Fruit fly (Drosophila melanogaster) whole organism, embryonic: ENCODE results near the gene IntS4.
A peak's percentile ranks its signal among the peaks of the same experiment; 100 is the strongest.

Experiments
- CG10462 ChIP-seq: fragments of 200-800 bp; sonication (Bioruptor generic); optimal IDR thresholded peaks from 2 replicates; lab custom pipeline; 2016; ENCODE audit warnings: missing biosample characterization, missing genetic modification characterization
- CG10565 ChIP-seq: fragments of 200-800 bp; sonication (Bioruptor generic); optimal IDR thresholded peaks from 3 replicates; lab custom pipeline; 2016; ENCODE audit warnings: missing biosample characterization, mild to moderate bottlenecking, missing genetic modification characterization
- CG11247 ChIP-seq: fragments of 200-800 bp; sonication (Bioruptor generic); IDR thresholded peaks from 2 replicates; pipeline ENCODE4 v1.3.6; 2022; ENCODE audit warnings: missing biosample characterization, missing genetic modification characterization
- CG12104 ChIP-seq: fragments of 200-800 bp; sonication (Bioruptor generic); optimal IDR thresholded peaks from 3 replicates; lab custom pipeline; 2016; ENCODE audit warnings: missing biosample characterization, missing genetic modification characterization
- CG13123 ChIP-seq: fragments of 200-800 bp; sonication (Bioruptor generic); optimal IDR thresholded peaks from 2 replicates; lab custom pipeline; 2016; ENCODE audit warnings: missing biosample characterization, missing genetic modification characterization
- CG13296 ChIP-seq: fragments of 200-800 bp; sonication (Bioruptor generic); optimal IDR thresholded peaks from 3 replicates; lab custom pipeline; 2018; ENCODE audit warnings: missing biosample characterization, mild to moderate bottlenecking, missing genetic modification characterization
- CG13894 ChIP-seq: fragments of 200-800 bp; sonication (Bioruptor generic); optimal IDR thresholded peaks from 3 replicates; lab custom pipeline; 2018; ENCODE audit warnings: missing biosample characterization, mild to moderate bottlenecking, missing genetic modification characterization, moderate library complexity
- CG1529 ChIP-seq: fragments of 200-800 bp; sonication (Bioruptor generic); optimal IDR thresholded peaks from 3 replicates; lab custom pipeline; 2018; ENCODE audit warnings: missing biosample characterization, missing genetic modification characterization
- CG1647 ChIP-seq: fragments of 200-800 bp; sonication (Bioruptor generic); optimal IDR thresholded peaks from 3 replicates; lab custom pipeline; 2016; ENCODE audit warnings: missing biosample characterization, missing genetic modification characterization
- CG17612 ChIP-seq: fragments of 200-800 bp; sonication (Bioruptor generic); IDR thresholded peaks from 2 replicates; pipeline ENCODE4 v1.3.6; 2022; ENCODE audit warnings: missing biosample characterization, missing genetic modification characterization
- CG18764 ChIP-seq: fragments of 200-800 bp; sonication (Bioruptor generic); optimal IDR thresholded peaks from 3 replicates; lab custom pipeline; 2016; ENCODE audit warnings: missing biosample characterization, missing genetic modification characterization
- CG2712 ChIP-seq: fragments of 200-800 bp; optimal IDR thresholded peaks from 3 replicates; lab custom pipeline; 2019; ENCODE audit warnings: missing biosample characterization, mild to moderate bottlenecking, missing genetic modification characterization, moderate library complexity
- CG34376 ChIP-seq: fragments of 200-800 bp; sonication (Bioruptor generic); optimal IDR thresholded peaks from 2 replicates; lab custom pipeline; 2018; ENCODE audit warnings: missing biosample characterization, mild to moderate bottlenecking, missing genetic modification characterization
- CG4404 ChIP-seq: fragments of 200-800 bp; sonication (Bioruptor generic); IDR thresholded peaks from 2 replicates; pipeline ENCODE4 v1.3.6; 2022; ENCODE audit warnings: missing biosample characterization, missing genetic modification characterization
- CG6272 ChIP-seq: fragments of 200-800 bp; sonication (Bioruptor generic); IDR thresholded peaks from 2 replicates; pipeline ENCODE4 v1.3.6; 2022; ENCODE audit warnings: missing biosample characterization, missing genetic modification characterization
- CG6791 ChIP-seq: fragments of 200-800 bp; sonication (Bioruptor generic); IDR thresholded peaks from 3 replicates; pipeline ENCODE4 v1.3.6; 2022; ENCODE audit warnings: missing biosample characterization, missing genetic modification characterization; ENCODE audit not compliant: partially characterized antibody
- Dad ChIP-seq: fragments of 200-800 bp; sonication (Bioruptor generic); optimal IDR thresholded peaks from 3 replicates; lab custom pipeline; 2016; ENCODE audit warnings: missing biosample characterization, missing genetic modification characterization
- Dip2 ChIP-seq: fragments of 200-800 bp; sonication (Bioruptor generic); IDR thresholded peaks from 2 replicates; pipeline ENCODE4 v1.3.6; 2022; ENCODE audit warnings: missing biosample characterization, missing genetic modification characterization
- Doc2 ChIP-seq: fragments of 200-800 bp; sonication (Bioruptor generic); IDR thresholded peaks from 2 replicates; pipeline ENCODE4 v1.3.6; 2022; ENCODE audit warnings: missing biosample characterization, missing genetic modification characterization
- Fer1 ChIP-seq: fragments of 200-800 bp; sonication (Bioruptor generic); optimal IDR thresholded peaks from 2 replicates; lab custom pipeline; 2017; ENCODE audit warnings: missing biosample characterization, mild to moderate bottlenecking, missing genetic modification characterization
- Gug ChIP-seq: fragments of 200-800 bp; sonication (Bioruptor generic); IDR thresholded peaks from 4 replicates; pipeline ENCODE4 v1.3.6; 2022; ENCODE audit warnings: missing biosample characterization, missing genetic modification characterization
- Hand ChIP-seq: fragments of 200-800 bp; sonication (Bioruptor generic); optimal IDR thresholded peaks from 2 replicates; lab custom pipeline; 2017; ENCODE audit warnings: mild to moderate bottlenecking, missing biosample characterization, missing genetic modification reagents, missing genetic modification characterization
- Hr78 ChIP-seq, 2 experiments: fragments of 200-800 bp in 1 of 2; fragments of >200 bp in 1 of 2; sonication (Bioruptor generic) in 1 of 2; optimal IDR thresholded peaks; 2 replicates each; lab custom pipeline; 2017 to 2019; ENCODE audit warnings: missing biosample characterization in 2 of 2, missing genetic modification characterization in 2 of 2, mild to moderate bottlenecking in 1 of 2, moderate library complexity in 1 of 2
- Lim3 ChIP-seq: fragments of 200-800 bp; sonication (Bioruptor generic); IDR thresholded peaks from 2 replicates; pipeline ENCODE4 v1.3.6; 2022; ENCODE audit warnings: missing biosample characterization, missing genetic modification characterization
- Oaz ChIP-seq: fragments of 200-800 bp; sonication (Bioruptor generic); IDR thresholded peaks from 2 replicates; pipeline ENCODE4 v1.3.6; 2022; ENCODE audit warnings: missing biosample characterization, missing genetic modification characterization
- Ssrp ChIP-seq: fragments of 200-800 bp; sonication (Bioruptor generic); optimal IDR thresholded peaks from 2 replicates; lab custom pipeline; 2018; ENCODE audit warnings: missing biosample characterization, mild to moderate bottlenecking, missing genetic modification characterization, moderate library complexity
- TFAM ChIP-seq: fragments of 200-800 bp; sonication (Bioruptor generic); optimal IDR thresholded peaks from 2 replicates; lab custom pipeline; 2017; ENCODE audit warnings: missing biosample characterization, missing genetic modification characterization, inconsistent platforms
- cas ChIP-seq: fragments of 200-800 bp; sonication (Bioruptor generic); IDR thresholded peaks from 2 replicates; pipeline ENCODE4 v1.3.6; 2022; ENCODE audit warnings: missing biosample characterization, missing genetic modification characterization
- chinmo ChIP-seq: fragments of 200-800 bp; sonication (Bioruptor generic); IDR thresholded peaks from 4 replicates; pipeline ENCODE4 v1.3.6; 2022; ENCODE audit warnings: missing biosample characterization, missing genetic modification characterization; ENCODE audit not compliant: partially characterized antibody
- corto ChIP-seq: fragments of 200-800 bp; sonication (Bioruptor generic); optimal IDR thresholded peaks from 2 replicates; lab custom pipeline; 2016; ENCODE audit warnings: missing biosample characterization, mild to moderate bottlenecking, missing genetic modification characterization, moderate library complexity
- dan ChIP-seq: fragments of 200-800 bp; sonication (Bioruptor generic); IDR thresholded peaks from 2 replicates; pipeline ENCODE4 v1.3.6; 2022; ENCODE audit warnings: missing biosample characterization, missing genetic modification characterization
- dati ChIP-seq: fragments of 200-800 bp; sonication (Bioruptor generic); IDR thresholded peaks from 2 replicates; pipeline ENCODE4 v1.3.6; 2022; ENCODE audit warnings: missing biosample characterization, missing genetic modification characterization
- dysf ChIP-seq: fragments of 200-800 bp; sonication (Bioruptor generic); IDR thresholded peaks from 3 replicates; pipeline ENCODE4 v1.3.6; 2022; ENCODE audit warnings: missing biosample characterization, missing genetic modification characterization
- fd102C ChIP-seq: fragments of 200-800 bp; sonication (Bioruptor generic); optimal IDR thresholded peaks from 2 replicates; lab custom pipeline; 2018; ENCODE audit warnings: missing biosample characterization, mild to moderate bottlenecking, missing genetic modification characterization, moderate library complexity
- grau ChIP-seq: fragments of 200-800 bp; optimal IDR thresholded peaks from 3 replicates; lab custom pipeline; 2019; ENCODE audit warnings: missing biosample characterization, mild to moderate bottlenecking, missing genetic modification characterization, moderate library complexity
- her ChIP-seq: fragments of 200-800 bp; sonication (Bioruptor generic); optimal IDR thresholded peaks from 2 replicates; lab custom pipeline; 2016; ENCODE audit warnings: missing biosample characterization, missing genetic modification characterization
- jigr1 ChIP-seq: fragments of 200-800 bp; sonication (Bioruptor generic); IDR thresholded peaks from 3 replicates; pipeline ENCODE4 v1.3.6; 2022; ENCODE audit warnings: missing biosample characterization, missing genetic modification characterization
- klu ChIP-seq: fragments of 200-800 bp; sonication (Bioruptor generic); IDR thresholded peaks from 2 replicates; pipeline ENCODE4 v1.3.6; 2022; ENCODE audit warnings: missing biosample characterization, missing genetic modification characterization
- lmd ChIP-seq: fragments of 200-800 bp; sonication (Bioruptor generic); IDR thresholded peaks from 2 replicates; pipeline ENCODE4 v1.3.6; 2022; ENCODE audit warnings: missing biosample characterization, missing genetic modification characterization
- nerfin-1 ChIP-seq: fragments of 200-800 bp; sonication (Bioruptor generic); optimal IDR thresholded peaks from 3 replicates; lab custom pipeline; 2019; ENCODE audit warnings: missing biosample characterization, mild to moderate bottlenecking, missing genetic modification characterization, moderate library complexity
- oc ChIP-seq: fragments of 200-800 bp; sonication (Bioruptor generic); optimal IDR thresholded peaks from 2 replicates; lab custom pipeline; 2018; ENCODE audit warnings: missing biosample characterization, mild to moderate bottlenecking, missing genetic modification characterization, moderate library complexity
- pan ChIP-seq, 4 experiments: fragments of >200 bp in 3 of 4; fragments of 200-800 bp in 1 of 4; sonication (Bioruptor generic) in 1 of 4; optimal IDR thresholded peaks in 3 of 4; IDR thresholded peaks in 1 of 4; 2 replicates each; pipeline versions ENCODE4 v1.3.6 to Lab custom; 2017 to 2022; ENCODE audit warnings: missing biosample characterization in 2 of 4, missing genetic modification characterization in 2 of 4, mixed read lengths in 1 of 4
- pfk ChIP-seq: fragments of 200-800 bp; sonication (Bioruptor generic); optimal IDR thresholded peaks from 2 replicates; lab custom pipeline; 2018; ENCODE audit warnings: missing biosample characterization, mild to moderate bottlenecking, missing genetic modification characterization, moderate library complexity
- phol ChIP-seq: fragments of 200-800 bp; sonication (Bioruptor generic); optimal IDR thresholded peaks from 3 replicates; lab custom pipeline; 2018; ENCODE audit warnings: missing biosample characterization, mild to moderate bottlenecking, missing genetic modification characterization, moderate library complexity
- pum ChIP-seq: fragments of 200-800 bp; sonication (Bioruptor generic); optimal IDR thresholded peaks from 2 replicates; lab custom pipeline; 2016; ENCODE audit warnings: missing biosample characterization, missing genetic modification characterization
- sima ChIP-seq: fragments of 200-800 bp; sonication (Bioruptor generic); optimal IDR thresholded peaks from 2 replicates; lab custom pipeline; 2016; ENCODE audit warnings: missing biosample characterization, missing genetic modification characterization
- sqz ChIP-seq: fragments of 200-800 bp; sonication (Bioruptor generic); optimal IDR thresholded peaks from 3 replicates; lab custom pipeline; 2018; ENCODE audit warnings: missing biosample characterization, mild to moderate bottlenecking, missing genetic modification characterization
- tna ChIP-seq: fragments of 200-800 bp; sonication (Bioruptor generic); IDR thresholded peaks from 2 replicates; pipeline ENCODE4 v1.3.6; 2022; ENCODE audit warnings: missing biosample characterization, missing genetic modification characterization; ENCODE audit not compliant: partially characterized antibody
- trh ChIP-seq: fragments of 200-800 bp; sonication (Bioruptor generic); optimal IDR thresholded peaks from 2 replicates; lab custom pipeline; 2016; ENCODE audit warnings: missing biosample characterization, missing genetic modification characterization
- vnd ChIP-seq: fragments of 200-800 bp; sonication (Bioruptor generic); IDR thresholded peaks from 3 replicates; pipeline ENCODE4 v1.3.6; 2022; ENCODE audit warnings: missing biosample characterization, missing genetic modification characterization; ENCODE audit not compliant: partially characterized antibody
- zf30C ChIP-seq: fragments of 200-800 bp; sonication (Bioruptor generic); optimal IDR thresholded peaks from 3 replicates; lab custom pipeline; 2018; ENCODE audit warnings: missing biosample characterization, mild to moderate bottlenecking, missing genetic modification characterization
- zfh2 ChIP-seq: fragments of 200-800 bp; sonication (Bioruptor generic); optimal IDR thresholded peaks from 2 replicates; lab custom pipeline; 2016; ENCODE audit warnings: missing biosample characterization, missing genetic modification characterization

IntS4 gene

DNA sequence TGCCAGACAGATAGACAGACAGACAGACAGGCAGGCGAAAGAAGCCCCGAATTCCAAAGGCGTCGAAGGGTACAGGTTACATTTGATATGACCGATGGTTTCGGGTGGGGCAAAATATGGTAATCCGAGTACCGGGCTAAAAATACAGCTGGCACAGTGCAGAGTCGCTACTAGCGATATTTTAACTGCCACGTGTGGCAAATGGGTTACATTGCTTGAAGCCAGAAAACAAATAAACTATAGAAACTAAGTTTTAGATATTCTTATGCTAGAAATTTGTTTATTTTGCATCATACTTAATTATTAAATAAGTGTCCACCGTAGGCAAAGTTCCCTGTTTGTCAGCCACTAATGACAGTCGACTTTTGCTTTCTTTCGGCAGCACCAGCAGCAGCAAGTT is 24.6 kb upstream of the IntS4 start (continued):
- TF ChIP-seq Gug (GFP tag; lab: Robert Waterston, UW) = no peak
- TF ChIP-seq CG13123 (GFP tag; lab: Kevin White, UChicago) = no peak
- TF ChIP-seq zf30C (GFP tag; lab: Kevin White, UChicago) = no peak
- TF ChIP-seq CG18764 (GFP tag; lab: Kevin White, UChicago) = no peak
- peak; percentile 60; the same call in 2 of the 3 replicates for TF ChIP-seq dysf (GFP tag; lab: Robert Waterston, UW)
- no peak for TF ChIP-seq CG6791 (GFP tag; lab: Robert Waterston, UW)
- no peak for TF ChIP-seq CG13296
- TF ChIP-seq Hand (GFP tag; lab: Kevin White, UChicago) = no peak
- TF ChIP-seq CG17612 (GFP tag; lab: Robert Waterston, UW) = no peak
- no peak for TF ChIP-seq jigr1 (GFP tag; lab: Robert Waterston, UW)
- TF ChIP-seq grau (tag; lab: Kevin White, UChicago) = peak; percentile 81
- no peak for TF ChIP-seq trh
- TF ChIP-seq CG13894 (tag; lab: Kevin White, UChicago) = no peak
- no peak for TF ChIP-seq vnd (GFP tag; lab: Robert Waterston, UW)
- no peak for TF ChIP-seq CG6272 (GFP tag; lab: Robert Waterston, UW)
- TF ChIP-seq phol (tag; lab: Kevin White, UChicago) = peak; percentile 17
- TF ChIP-seq pfk (GFP tag; lab: Kevin White, UChicago) = no peak
- TF ChIP-seq oc = no peak
- TF ChIP-seq dan (GFP tag; lab: Robert Waterston, UW) = no peak
- TF ChIP-seq dati (GFP tag; lab: Robert Waterston, UW) = no peak
- TF ChIP-seq sqz = no peak
- TF ChIP-seq cas (GFP tag; lab: Robert Waterston, UW) = no peak
- TF ChIP-seq Lim3 (GFP tag; lab: Robert Waterston, UW) = no peak
- TF ChIP-seq Doc2 = no peak
- no peak for TF ChIP-seq klu (GFP tag; lab: Robert Waterston, UW)
- TF ChIP-seq CG10462 (GFP tag; lab: Kevin White, UChicago) = no peak
- TF ChIP-seq her (GFP tag; lab: Kevin White, UChicago) = no peak
- TF ChIP-seq pan (optimal IDR thresholded peaks at IDR 0.05; lab: Kevin White, UChicago) = no peak
- no peak for TF ChIP-seq pan (GFP tag; optimal IDR thresholded peaks at IDR 0.05 in 1 of 2, IDR thresholded peaks at IDR 0.05 in 1 of 2)
- no peak for TF ChIP-seq Dip2 (GFP tag; lab: Robert Waterston, UW)
- peak; percentile 63 for TF ChIP-seq lmd (GFP tag; lab: Robert Waterston, UW)
- TF ChIP-seq CG34376 (GFP tag; lab: Kevin White, UChicago) = no peak
- no peak for TF ChIP-seq Ssrp (tag; lab: Kevin White, UChicago)
- TF ChIP-seq corto (GFP tag; lab: Kevin White, UChicago) = no peak
- no peak for TF ChIP-seq nerfin-1 (tag; lab: Kevin White, UChicago)
- TF ChIP-seq Fer1 (GFP tag; lab: Kevin White, UChicago) = peak; percentile 24
- TF ChIP-seq tna = no peak
- no peak for TF ChIP-seq chinmo (GFP tag; lab: Robert Waterston, UW)
- TF ChIP-seq CG2712 = no peak
- no peak for TF ChIP-seq Oaz (GFP tag; lab: Robert Waterston, UW)
- no peak for TF ChIP-seq sima (GFP tag; lab: Kevin White, UChicago)
- no peak for TF ChIP-seq CG1647 (GFP tag; lab: Kevin White, UChicago)
- no peak for TF ChIP-seq Hr78 (GFP tag; optimal IDR thresholded peaks at IDR 0.05; lab: Kevin White, UChicago)
- TF ChIP-seq CG10565 (GFP tag; lab: Kevin White, UChicago) = no peak
- TF ChIP-seq Dad = no peak
- no peak for TF ChIP-seq CG1529 (GFP tag; lab: Kevin White, UChicago)
- TF ChIP-seq CG11247 (GFP tag; lab: Robert Waterston, UW) = no peak
- no peak for TF ChIP-seq pum (GFP tag; lab: Kevin White, UChicago)
- TF ChIP-seq zfh2 = peak; percentile 27
- TF ChIP-seq TFAM (GFP tag; lab: Kevin White, UChicago) = no peak
- TF ChIP-seq CG12104 (GFP tag; lab: Kevin White, UChicago) = no peak
- no peak for TF ChIP-seq CG4404 (GFP tag; lab: Robert Waterston, UW)
- TF ChIP-seq fd102C (GFP tag; lab: Kevin White, UChicago) = no peak
